Fruit fly (Drosophila melanogaster) whole organism, adult: ENCODE results near the gene CG14817.

Experiments used
- CG11617 ChIP-seq: fragments of 200-800 bp; sonication (Bioruptor generic); optimal IDR thresholded peaks from 2 replicates; lab custom pipeline; 2017; ENCODE audit warnings: mild to moderate bottlenecking, missing biosample characterization, missing genetic modification reagents, missing genetic modification characterization
- CG12768 ChIP-seq: fragments of 200-800 bp; sonication (Bioruptor generic); optimal IDR thresholded peaks from 2 replicates; lab custom pipeline; 2017; ENCODE audit warnings: missing biosample characterization, missing genetic modification characterization, mild to moderate bottlenecking, moderate library complexity, missing genetic modification reagents
- CG14711 ChIP-seq: fragments of 200-800 bp; sonication (Bioruptor generic); optimal IDR thresholded peaks from 2 replicates; lab custom pipeline; 2018; ENCODE audit warnings: missing biosample characterization, mild to moderate bottlenecking, missing genetic modification characterization, moderate library complexity
- CG1620 ChIP-seq: fragments of 200-800 bp; sonication (Bioruptor generic); optimal IDR thresholded peaks from 2 replicates; lab custom pipeline; 2016; ENCODE audit warnings: missing biosample characterization, missing genetic modification characterization
- CG33017 ChIP-seq: fragments of 200-800 bp; sonication (Bioruptor generic); optimal IDR thresholded peaks from 2 replicates; lab custom pipeline; 2018; ENCODE audit warnings: missing biosample characterization, mild to moderate bottlenecking, missing genetic modification characterization, moderate library complexity
- CG5204 ChIP-seq: fragments of 200-800 bp; sonication (Bioruptor generic); optimal IDR thresholded peaks from 2 replicates; lab custom pipeline; 2016; ENCODE audit warnings: missing biosample characterization, missing genetic modification characterization
- CG7045 ChIP-seq: fragments of 200-800 bp; sonication (Bioruptor generic); optimal IDR thresholded peaks from 2 replicates; lab custom pipeline; 2017; ENCODE audit warnings: missing biosample characterization, mild to moderate bottlenecking, missing genetic modification characterization
- CG7101 ChIP-seq: fragments of 200-800 bp; sonication (Bioruptor generic); optimal IDR thresholded peaks from 2 replicates; lab custom pipeline; 2018; ENCODE audit warnings: missing biosample characterization, mild to moderate bottlenecking, missing genetic modification characterization, moderate library complexity
- Clk ChIP-seq: fragments of 200-800 bp; sonication (Bioruptor generic); optimal IDR thresholded peaks from 2 replicates; lab custom pipeline; 2017; ENCODE audit warnings: missing biosample characterization, missing genetic modification characterization
- Crg-1 ChIP-seq: fragments of 200-800 bp; sonication (Bioruptor generic); optimal IDR thresholded peaks from 2 replicates; lab custom pipeline; 2016; ENCODE audit warnings: missing biosample characterization, missing genetic modification characterization
- Hr96 ChIP-seq: fragments of 200-800 bp; sonication (Bioruptor generic); optimal IDR thresholded peaks from 2 replicates; lab custom pipeline; 2016; ENCODE audit warnings: missing biosample characterization, missing genetic modification characterization
- Mnt ChIP-seq: fragments of 200-800 bp; sonication (Bioruptor generic); optimal IDR thresholded peaks from 2 replicates; lab custom pipeline; 2016; ENCODE audit warnings: missing biosample characterization, mild to moderate bottlenecking, missing genetic modification characterization
- bab1 ChIP-seq: fragments of 200-800 bp; sonication (Bioruptor generic); optimal IDR thresholded peaks from 3 replicates; lab custom pipeline; 2019; ENCODE audit warnings: missing biosample characterization, mild to moderate bottlenecking, missing genetic modification characterization, moderate library complexity
- cic ChIP-seq: fragments of 200-800 bp; sonication (Bioruptor generic); optimal IDR thresholded peaks from 2 replicates; lab custom pipeline; 2017; ENCODE audit warnings: missing biosample characterization, mild to moderate bottlenecking, missing genetic modification characterization, moderate library complexity
- cnc ChIP-seq, 2 experiments: fragments of >200 bp; optimal IDR thresholded peaks; 2 replicates each; lab custom pipeline; 2017
- kay ChIP-seq: fragments of 200-800 bp; sonication (Bioruptor generic); peaks from one replicate; lab custom pipeline; 2016; ENCODE audit warnings: missing biosample characterization, missing genetic modification characterization, borderline replicate concordance
- ovo ChIP-seq: fragments of 200-800 bp; sonication (Bioruptor generic); optimal IDR thresholded peaks from 2 replicates; lab custom pipeline; 2016; ENCODE audit warnings: missing biosample characterization, missing genetic modification characterization
- pad ChIP-seq: fragments of 200-800 bp; sonication (Bioruptor generic); optimal IDR thresholded peaks from 3 replicates; lab custom pipeline; 2017; ENCODE audit warnings: missing biosample characterization, missing genetic modification characterization, mild to moderate bottlenecking, moderate library complexity, missing genetic modification reagents
- tj ChIP-seq: fragments of 200-800 bp; sonication (Bioruptor generic); optimal IDR thresholded peaks from 3 replicates; lab custom pipeline; 2017; ENCODE audit warnings: missing biosample characterization, mild to moderate bottlenecking, missing genetic modification characterization, moderate library complexity
- toe ChIP-seq: fragments of 200-800 bp; sonication (Bioruptor generic); optimal IDR thresholded peaks from 2 replicates; lab custom pipeline; 2016; ENCODE audit warnings: missing biosample characterization, missing genetic modification characterization

Gene CG14817

dm6 chrX:1856605-1857004 is 20.5 kb downstream of the CG14817 start:
- TF ChIP-seq CG14711 (no peak), CG5204 (GFP tag; lab: Kevin White, UChicago) (no peak), kay (GFP tag; lab: Kevin White, UChicago) (no peak), Clk (GFP tag; lab: Kevin White, UChicago) (no peak), CG12768 (GFP tag; lab: Kevin White, UChicago) (no peak), Hr96 (GFP tag; lab: Kevin White, UChicago) (no peak), cnc (optimal IDR thresholded peaks at IDR 0.05; lab: Kevin White, UChicago) (no peak), CG7101 (tag; lab: Kevin White, UChicago) (no peak), CG11617 (GFP tag; lab: Kevin White, UChicago) (no peak)

DNA sequence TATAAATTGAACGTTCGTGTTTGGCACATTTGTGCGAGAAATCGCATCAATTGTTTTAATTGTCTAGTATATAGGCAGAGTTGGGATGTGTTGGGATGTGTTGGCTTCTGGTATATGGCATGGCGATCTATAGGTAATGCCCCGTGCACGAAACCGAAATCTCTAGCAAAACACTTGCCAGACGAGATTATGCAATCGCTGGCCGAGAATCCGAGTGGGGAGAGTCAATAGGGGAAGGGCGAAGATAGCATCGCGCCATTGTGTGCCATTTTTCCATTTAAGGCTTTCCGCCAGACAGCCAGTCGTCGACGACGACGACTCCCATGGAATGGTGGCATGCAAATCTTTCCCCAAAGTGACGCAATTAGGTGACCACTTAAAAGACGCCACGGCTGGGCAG is 22.2 kb downstream of the CG14817 start:
- no peak for TF ChIP-seq Hr96 (GFP tag; lab: Kevin White, UChicago)
- no peak for TF ChIP-seq toe (GFP tag; lab: Kevin White, UChicago)
- TF ChIP-seq Clk (GFP tag; lab: Kevin White, UChicago), result no peak
- TF ChIP-seq Mnt (GFP tag; lab: Kevin White, UChicago), result no peak
- no peak for TF ChIP-seq cic (GFP tag; lab: Kevin White, UChicago)
- no peak for TF ChIP-seq CG7101 (tag; lab: Kevin White, UChicago)
- TF ChIP-seq CG7045 (GFP tag; lab: Kevin White, UChicago), result no peak
- no peak for TF ChIP-seq kay (GFP tag; lab: Kevin White, UChicago)
- TF ChIP-seq tj (GFP tag; lab: Kevin White, UChicago), result no peak
- TF ChIP-seq CG14711, result no peak
- TF ChIP-seq CG12768 (GFP tag; lab: Kevin White, UChicago), result no peak
- TF ChIP-seq CG1620 (GFP tag; lab: Kevin White, UChicago), result no peak
- TF ChIP-seq pad, result no peak
- no peak for TF ChIP-seq CG11617 (GFP tag; lab: Kevin White, UChicago)
- no peak for TF ChIP-seq Crg-1
- no peak for TF ChIP-seq CG33017 (tag; lab: Kevin White, UChicago)

DNA sequence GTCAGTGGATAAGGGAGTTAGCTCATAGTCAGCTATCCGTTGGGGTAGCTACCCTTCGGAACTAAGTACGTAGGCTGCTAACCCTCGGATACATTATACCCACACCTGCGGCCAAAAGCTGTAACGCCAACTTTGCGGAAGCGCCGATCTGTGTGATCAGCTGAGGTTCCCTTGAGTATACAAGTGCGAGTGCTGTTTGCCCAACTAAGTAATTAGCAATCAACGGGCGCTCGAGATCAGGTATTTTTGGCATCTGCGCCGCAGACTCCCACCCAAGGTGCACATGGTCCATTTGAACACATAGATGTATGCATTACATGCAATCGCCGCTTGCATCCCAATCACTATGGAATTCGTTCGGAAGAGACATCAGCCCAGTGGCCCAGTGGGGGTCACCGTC is 23.0 kb downstream of the CG14817 start:
- TF ChIP-seq cnc (optimal IDR thresholded peaks at IDR 0.05; lab: Kevin White, UChicago), result no peak
- TF ChIP-seq CG11617 (GFP tag; lab: Kevin White, UChicago), result no peak
- peak; percentile 10 for TF ChIP-seq CG7101 (tag; lab: Kevin White, UChicago)
- peak; percentile 40 for TF ChIP-seq Crg-1
- no peak for TF ChIP-seq cic (GFP tag; lab: Kevin White, UChicago)
- no peak for TF ChIP-seq CG7045 (GFP tag; lab: Kevin White, UChicago)
- peak; percentile 26 for TF ChIP-seq Mnt (GFP tag; lab: Kevin White, UChicago)
- no peak for TF ChIP-seq CG1620 (GFP tag; lab: Kevin White, UChicago)
- no peak for TF ChIP-seq toe (GFP tag; lab: Kevin White, UChicago)
- no peak for TF ChIP-seq bab1
- peak; percentile 21 for TF ChIP-seq ovo (GFP tag; lab: Kevin White, UChicago)

- TF ChIP-seq tj (GFP tag; lab: Kevin White, UChicago) (peak; percentile 73), CG5204 (GFP tag; lab: Kevin White, UChicago) (peak; percentile 70), bab1 (peak; percentile 86), cic (GFP tag; lab: Kevin White, UChicago) (peak; percentile 57), CG33017 (tag; lab: Kevin White, UChicago) (peak; percentile 76), toe (GFP tag; lab: Kevin White, UChicago) (peak; percentile 57), cnc (optimal IDR thresholded peaks at IDR 0.05; lab: Kevin White, UChicago) (no peak), CG12768 (GFP tag; lab: Kevin White, UChicago) (peak; percentile 79), ovo (GFP tag; lab: Kevin White, UChicago) (peak; percentile 30), CG7045 (GFP tag; lab: Kevin White, UChicago) (peak; percentile 57), CG14711 (peak; percentile 83), Clk (GFP tag; lab: Kevin White, UChicago) (peak; percentile 36), Crg-1 (peak; percentile 63), Hr96 (GFP tag; lab: Kevin White, UChicago) (peak; percentile 67), pad (peak; percentile 76), Mnt (GFP tag; lab: Kevin White, UChicago) (peak; percentile 94), CG7101 (tag; lab: Kevin White, UChicago) (peak; percentile 91), CG11617 (GFP tag; lab: Kevin White, UChicago) (peak; percentile 87), CG1620 (GFP tag; lab: Kevin White, UChicago) (peak; percentile 75), kay (GFP tag; lab: Kevin White, UChicago) (peak; percentile 93)
Observed at dm6 chrX:1849914-1850313, 27.2 kb downstream of the CG14817 start.

DNA sequence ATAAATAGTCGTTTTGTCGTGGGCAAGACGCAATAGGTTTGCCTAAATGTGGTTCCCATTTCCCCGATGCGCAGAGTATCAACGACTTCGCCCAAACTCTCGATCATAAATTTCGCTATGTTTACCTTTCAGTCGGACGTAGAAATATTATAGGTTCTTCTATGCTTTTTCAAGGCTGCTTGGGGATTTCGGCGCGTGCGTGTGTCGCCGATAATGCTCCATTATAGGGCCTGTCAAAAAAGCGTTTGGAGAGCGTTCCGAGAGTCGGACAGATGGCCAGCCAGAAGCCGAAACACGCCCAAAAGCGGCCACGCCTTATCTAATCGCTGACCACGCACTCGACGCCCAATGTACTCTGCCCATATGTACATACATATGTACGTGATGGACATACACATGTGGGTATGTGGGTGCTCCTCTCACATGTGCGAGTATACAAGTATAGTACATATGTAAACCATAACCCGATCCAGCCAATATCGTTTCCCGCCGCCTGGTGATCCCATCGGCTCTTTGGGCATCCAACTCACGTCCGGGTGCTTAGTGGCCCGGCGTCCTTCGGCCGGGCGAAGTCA is 28.4 kb downstream of the CG14817 start:
- TF ChIP-seq pad, result no peak

DNA sequence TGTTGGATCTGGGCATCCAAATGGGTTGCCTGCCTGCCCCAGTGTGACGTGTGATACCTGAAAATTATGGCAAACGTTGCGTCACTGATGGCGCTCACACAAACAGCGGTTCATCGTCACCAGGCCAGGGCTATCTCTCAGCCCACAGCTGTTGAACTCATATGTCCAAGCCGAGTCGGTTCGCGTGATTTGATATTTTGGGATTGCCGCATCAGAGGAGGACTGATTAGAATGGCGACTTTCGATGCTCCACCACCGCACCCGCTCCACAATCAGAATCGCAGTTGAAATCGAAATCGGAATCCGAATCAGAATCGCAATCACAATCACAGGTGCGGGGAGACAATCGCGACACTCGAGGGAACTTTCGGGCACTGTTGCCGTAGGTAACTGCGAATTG is 29.3 kb downstream of the CG14817 start:
- TF ChIP-seq CG14711 (no peak), CG11617 (GFP tag; lab: Kevin White, UChicago) (no peak), Crg-1 (no peak), CG7101 (tag; lab: Kevin White, UChicago) (no peak), CG1620 (GFP tag; lab: Kevin White, UChicago) (no peak), cic (GFP tag; lab: Kevin White, UChicago) (no peak), CG12768 (GFP tag; lab: Kevin White, UChicago) (no peak), CG5204 (GFP tag; lab: Kevin White, UChicago) (no peak), Clk (GFP tag; lab: Kevin White, UChicago) (no peak), CG7045 (GFP tag; lab: Kevin White, UChicago) (no peak), cnc (optimal IDR thresholded peaks at IDR 0.05; lab: Kevin White, UChicago) (no peak)
